Worm (Caenorhabditis elegans) whole organism, dauer: ENCODE results near the gene C16D9.6.

Experiments
- unc-62 ChIP-seq: sonication (generic microtip); optimal IDR thresholded peaks from 2 replicates; lab custom pipeline; 2017; ENCODE audit warnings: missing biosample characterization, missing genetic modification reagents, missing genetic modification characterization

C16D9.6 gene

DNA sequence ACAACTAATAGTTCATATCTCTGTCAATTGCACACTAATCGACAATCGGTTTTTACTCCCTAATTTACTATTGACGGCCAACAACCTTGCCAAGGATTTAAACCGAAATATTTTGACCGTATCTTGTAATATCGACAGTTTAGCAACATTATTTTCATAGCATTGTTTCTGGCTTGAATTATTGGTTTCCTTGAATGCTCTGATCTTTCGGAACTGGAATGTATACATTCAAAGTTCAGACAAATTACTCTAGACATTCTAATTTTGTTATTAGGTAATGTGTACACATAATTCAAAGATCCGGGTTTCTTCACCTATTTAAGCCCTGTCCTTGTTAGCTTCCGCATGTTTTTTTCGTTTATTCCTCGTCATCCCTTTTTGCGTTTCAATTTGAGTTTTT lies 13.8 kb upstream of the C16D9.6 start, which contains the start of gene C16D9.9:
Gene C16D9.9, plus strand, starts transcription at position 301 of the 400 bp plus-strand sequence.
- no peak for TF ChIP-seq unc-62 (GFP tag; lab: Kevin White, UChicago)

DNA sequence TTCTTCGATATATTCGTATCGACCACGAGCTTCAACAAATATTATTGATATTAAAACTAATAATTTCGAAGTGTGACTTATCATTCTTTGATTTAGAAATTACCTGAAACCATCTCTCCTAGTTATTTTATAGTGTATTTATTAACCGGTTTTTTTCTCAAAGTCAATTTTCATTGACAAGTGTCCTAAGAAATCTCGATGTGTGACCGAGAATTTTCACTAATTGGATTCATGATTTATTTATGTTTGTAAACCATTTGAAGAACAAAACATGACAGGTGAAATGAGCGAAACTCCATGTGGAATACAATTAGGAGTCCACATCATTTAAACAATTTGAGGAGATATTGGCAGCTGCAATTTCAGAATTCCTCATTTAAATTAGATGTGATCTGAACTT lies 13.4 kb upstream of the C16D9.6 start, which contains the start of gene C16D9.8:
Gene C16D9.8, minus strand, starts transcription at position 101 of the 400 bp plus-strand sequence.
- TF ChIP-seq unc-62 (GFP tag; lab: Kevin White, UChicago): no peak

DNA sequence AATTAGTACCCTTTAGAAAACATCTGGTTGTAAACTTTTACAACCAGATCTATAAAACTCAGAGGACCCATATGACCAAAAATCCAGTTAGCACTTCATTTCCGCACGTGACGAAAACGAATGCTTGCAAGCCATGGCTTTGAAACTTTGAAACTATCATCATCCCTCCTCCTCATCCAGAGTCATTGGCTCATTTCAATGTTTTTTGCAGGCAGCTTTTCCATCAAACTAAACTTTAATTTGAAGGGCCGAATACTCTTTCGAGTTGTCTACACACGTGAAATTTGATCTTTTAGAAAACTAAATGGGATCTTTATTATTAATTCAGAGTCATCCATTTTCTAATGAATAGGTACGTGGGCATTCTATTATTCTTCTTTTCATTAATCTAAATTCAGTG lies 12.1 kb upstream of the C16D9.6 start:
- TF ChIP-seq unc-62 (GFP tag; lab: Kevin White, UChicago): no peak

DNA sequence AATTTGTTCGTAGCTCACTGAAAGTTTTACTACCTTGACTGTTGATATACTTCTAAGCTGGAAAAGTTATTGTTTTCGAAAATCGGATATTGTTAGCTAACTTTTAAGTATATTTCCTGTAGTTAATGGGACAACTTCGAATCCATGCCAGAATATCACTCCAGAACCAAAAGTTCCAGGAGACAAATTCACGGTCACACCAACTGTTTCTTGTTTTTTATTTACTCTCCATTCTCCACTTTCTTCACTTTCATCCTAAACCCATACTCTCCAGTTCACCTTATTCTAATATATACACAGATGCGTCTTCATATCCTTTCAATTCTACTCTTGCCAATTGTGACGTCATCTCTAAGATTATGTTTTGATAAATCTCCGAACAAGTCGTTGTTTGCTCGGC lies 8.9 kb upstream of the C16D9.6 start, which contains the start of gene C16D9.1:
Gene C16D9.1, plus strand, starts transcription at position 301 of the 400 bp plus-strand sequence.
- no peak for TF ChIP-seq unc-62 (GFP tag; lab: Kevin White, UChicago)

DNA sequence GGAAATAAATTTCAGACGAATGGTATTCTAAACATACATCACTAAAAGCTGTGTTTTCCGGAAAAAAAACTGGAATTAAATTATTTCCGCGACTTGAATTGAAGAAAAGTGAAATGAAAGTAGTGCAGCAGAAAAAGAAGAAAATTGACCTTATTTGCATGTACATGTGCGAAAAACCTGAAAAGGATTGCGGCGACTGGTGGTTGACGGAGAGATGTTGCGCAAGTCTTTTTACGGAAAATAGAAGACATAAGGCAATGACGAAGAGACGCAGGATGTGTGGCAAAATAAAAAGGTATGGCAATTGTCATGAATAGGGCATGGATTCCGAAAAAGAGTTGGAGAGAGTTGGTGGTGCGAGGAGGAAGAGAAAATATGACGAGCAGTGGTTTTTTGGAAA lies 4.9 kb upstream of the C16D9.6 start:
- TF ChIP-seq unc-62 (GFP tag; lab: Kevin White, UChicago): no peak

DNA sequence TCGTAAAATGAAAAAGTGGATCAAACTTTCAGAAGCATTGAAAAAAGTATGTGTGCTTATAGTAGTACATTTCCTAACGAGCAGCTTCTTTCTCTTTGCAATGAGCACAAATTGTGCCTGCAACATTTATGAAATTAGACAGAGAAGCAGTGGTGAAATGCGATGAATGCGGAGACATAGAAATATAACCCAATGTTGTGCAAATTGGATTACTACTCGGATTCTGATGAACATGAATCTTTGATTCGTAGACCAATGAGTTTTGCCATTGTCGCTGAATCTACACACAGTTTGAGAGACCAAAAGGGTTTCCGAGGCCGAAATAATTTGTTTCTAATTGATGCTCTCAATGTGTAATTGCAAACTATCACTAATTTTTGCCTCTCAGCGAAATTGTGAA lies 3.8 kb upstream of the C16D9.6 start:
- TF ChIP-seq unc-62 (GFP tag; lab: Kevin White, UChicago): no peak

DNA sequence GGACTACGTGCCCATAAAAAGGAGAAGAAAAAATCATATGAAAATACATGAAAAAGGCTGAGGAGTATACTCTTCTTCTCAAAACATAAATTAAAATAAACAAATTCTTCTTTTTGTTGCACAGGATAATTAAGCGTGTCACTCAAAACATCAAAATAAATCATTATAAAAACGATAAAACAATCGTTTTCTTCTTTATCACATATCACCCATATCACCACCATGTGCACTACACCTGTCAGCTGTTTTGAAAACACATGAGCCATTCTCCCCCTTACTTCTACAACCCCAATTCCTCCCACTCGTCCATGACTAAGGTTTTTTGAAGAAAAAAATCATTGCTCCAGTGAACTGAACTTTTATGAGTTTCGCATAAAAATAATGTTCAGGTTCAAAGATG lies 2.4 kb upstream of the C16D9.6 start:
- TF ChIP-seq unc-62 (GFP tag; lab: Kevin White, UChicago): no peak

DNA sequence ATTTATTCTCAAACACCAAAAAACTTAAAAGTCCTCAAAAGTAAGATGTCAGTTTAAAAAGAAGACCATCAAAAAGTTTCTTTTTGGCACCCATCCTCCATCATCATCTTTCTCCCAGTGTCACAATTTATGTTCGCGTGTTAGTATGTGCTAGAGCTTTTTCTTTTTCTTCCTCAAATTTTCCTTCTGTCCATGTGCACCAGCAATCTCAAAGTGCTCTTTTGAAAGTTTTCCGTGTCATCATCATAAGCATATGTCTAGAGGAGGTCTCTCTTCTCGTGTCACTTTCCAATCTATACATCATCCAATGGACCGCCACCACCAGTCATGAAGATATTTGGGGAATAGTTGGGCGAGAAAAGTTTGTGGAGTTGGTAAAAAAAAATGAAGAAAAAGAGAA lies 967 bp upstream of the C16D9.6 start:
- TF ChIP-seq unc-62 (GFP tag; lab: Kevin White, UChicago): no peak

DNA sequence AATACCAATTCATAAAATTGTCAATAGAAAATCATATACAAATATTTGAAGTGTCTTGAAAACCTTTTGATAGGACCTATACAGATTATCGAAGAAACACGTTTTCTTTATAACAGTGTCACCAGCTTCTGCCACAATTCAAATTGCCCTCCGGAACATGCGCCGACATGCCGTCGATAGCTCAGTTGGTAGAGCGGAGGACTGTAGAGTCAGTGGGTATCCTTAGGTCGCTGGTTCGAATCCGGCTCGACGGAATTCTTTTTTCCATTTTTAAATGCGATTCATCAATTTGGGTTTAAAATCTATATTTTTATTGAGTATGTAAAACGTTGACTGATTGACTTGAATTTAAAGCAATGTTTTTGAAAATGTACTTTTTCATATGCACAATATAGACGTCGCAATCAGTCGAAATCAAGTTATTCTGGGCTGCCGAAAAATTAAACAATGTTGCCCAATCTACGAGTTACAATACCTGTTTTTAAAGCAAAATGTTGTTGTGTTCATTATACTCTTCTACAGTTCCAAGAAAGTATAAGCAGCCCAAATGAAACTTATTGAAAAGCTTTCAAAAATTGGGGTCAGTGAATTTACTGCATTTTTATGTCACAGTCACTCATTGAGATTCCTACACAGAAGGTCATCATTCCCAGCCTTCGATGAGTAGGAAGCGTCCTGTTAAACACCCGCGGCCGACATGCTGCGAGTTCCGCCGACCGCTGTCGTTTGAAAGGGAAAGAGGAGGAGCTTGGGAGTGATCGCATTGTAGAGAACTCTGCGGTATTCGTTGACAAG lies 2.6 kb downstream of the C16D9.6 start:
- no peak for TF ChIP-seq unc-62 (GFP tag; lab: Kevin White, UChicago)

DNA sequence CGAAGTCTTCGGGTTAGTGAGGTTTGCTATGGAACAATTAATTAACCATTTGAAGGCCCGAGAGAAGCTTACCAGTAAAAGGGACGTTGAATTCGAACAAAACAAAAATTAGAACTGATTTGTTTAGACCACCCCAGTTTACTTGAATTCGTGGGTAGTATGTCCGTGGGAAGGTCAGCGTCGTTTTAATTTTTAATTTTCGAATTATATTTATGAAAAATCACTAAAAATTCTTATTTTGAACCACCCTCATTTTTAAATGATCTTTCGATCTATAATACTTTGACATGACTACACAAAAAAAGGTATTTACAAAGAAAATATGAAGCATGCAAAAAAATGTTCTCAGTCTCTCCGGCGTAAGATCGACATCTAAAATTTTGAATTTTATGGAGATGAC lies 4.7 kb downstream of the C16D9.6 start, which contains the start of gene C16D9.5:
Gene C16D9.5, minus strand, starts transcription at position 101 of the 400 bp plus-strand sequence.
- no peak for TF ChIP-seq unc-62 (GFP tag; lab: Kevin White, UChicago)

DNA sequence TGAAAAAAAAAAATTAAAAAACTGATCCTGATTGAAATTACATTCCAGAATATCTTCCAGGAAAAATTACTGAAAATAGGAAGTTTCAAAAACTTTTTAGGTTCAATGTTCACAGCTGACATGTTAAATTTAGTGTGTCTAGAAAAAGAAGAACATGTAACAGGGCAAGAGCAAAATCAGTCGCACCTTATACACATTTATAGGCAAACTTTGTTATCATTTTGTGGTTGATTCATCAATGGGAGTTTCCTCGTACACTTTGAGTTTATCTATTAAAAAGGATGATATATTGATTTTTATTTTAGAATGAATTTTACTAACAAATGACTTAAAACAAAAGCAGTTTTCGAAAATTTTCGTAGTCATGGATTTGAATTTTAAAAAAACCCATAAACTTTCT lies 6.9 kb downstream of the C16D9.6 start:
- no peak for TF ChIP-seq unc-62 (GFP tag; lab: Kevin White, UChicago)

DNA sequence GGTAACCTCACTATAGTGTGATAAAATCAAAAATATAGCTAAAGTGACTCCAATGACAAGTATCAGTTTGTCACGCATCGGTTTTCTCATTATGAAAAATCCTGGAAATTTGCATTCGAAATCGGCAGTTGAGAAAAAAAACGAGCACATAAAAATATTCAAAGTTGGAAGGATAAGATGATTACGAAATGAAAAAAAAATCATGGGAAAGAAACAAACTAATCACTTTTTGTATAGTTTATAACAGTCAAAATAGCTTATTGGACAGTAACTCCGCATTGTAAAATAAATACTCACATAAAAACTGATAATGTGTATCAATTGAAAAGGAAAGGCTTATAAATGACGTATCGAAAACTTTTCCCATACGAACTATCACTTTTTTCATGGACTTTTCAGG lies 7.3 kb downstream of the C16D9.6 start, which contains the start of gene C16D9.4:
Gene C16D9.4, minus strand, starts transcription at position 101 of the 400 bp plus-strand sequence.
- TF ChIP-seq unc-62 (GFP tag; lab: Kevin White, UChicago): no peak

DNA sequence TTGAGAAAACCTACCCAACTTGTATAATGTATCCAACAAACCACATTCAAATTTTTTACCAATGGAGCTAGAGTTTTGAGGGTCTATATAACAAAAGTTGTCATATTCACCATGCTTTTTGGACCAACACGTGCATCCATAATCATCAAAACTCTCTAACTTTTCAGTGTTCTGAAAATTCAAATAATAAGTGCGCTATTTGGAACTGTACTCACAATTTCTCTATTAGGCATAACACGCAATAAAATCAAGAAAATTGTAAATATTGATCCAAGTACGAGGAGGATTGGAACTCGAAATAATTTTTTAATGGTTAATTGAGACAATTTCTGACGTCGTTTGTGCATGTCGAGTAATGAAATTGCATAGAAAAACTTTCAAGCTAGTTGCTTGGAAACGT lies 10.2 kb downstream of the C16D9.6 start, which contains the start of gene C16D9.3:
Gene C16D9.3, minus strand, starts transcription at position 101 of the 400 bp plus-strand sequence.
- no peak for TF ChIP-seq unc-62 (GFP tag; lab: Kevin White, UChicago)

DNA sequence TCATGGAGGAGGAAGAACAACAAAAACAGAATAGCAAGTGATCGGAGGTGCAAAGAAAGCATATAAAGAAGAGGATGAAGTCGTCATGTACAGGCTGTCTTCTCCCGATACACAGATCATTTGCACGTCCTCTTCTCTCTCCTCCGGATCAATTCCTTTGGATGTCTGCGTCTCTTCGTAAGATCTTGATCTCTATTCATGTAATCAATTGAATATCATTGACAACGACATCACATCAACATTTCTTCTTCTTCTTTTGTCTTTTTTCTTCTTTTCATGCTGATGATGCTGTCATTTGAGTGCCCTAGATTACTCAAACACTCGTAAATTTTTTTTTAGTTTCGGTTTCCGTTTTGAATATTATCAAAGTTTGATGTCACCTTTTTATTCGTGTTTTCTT lies 11.8 kb downstream of the C16D9.6 start, which contains the start of gene rol-3:
Gene rol-3, minus strand, starts transcription at position 120 of the 400 bp plus-strand sequence.
- no peak for TF ChIP-seq unc-62 (GFP tag; lab: Kevin White, UChicago)

DNA sequence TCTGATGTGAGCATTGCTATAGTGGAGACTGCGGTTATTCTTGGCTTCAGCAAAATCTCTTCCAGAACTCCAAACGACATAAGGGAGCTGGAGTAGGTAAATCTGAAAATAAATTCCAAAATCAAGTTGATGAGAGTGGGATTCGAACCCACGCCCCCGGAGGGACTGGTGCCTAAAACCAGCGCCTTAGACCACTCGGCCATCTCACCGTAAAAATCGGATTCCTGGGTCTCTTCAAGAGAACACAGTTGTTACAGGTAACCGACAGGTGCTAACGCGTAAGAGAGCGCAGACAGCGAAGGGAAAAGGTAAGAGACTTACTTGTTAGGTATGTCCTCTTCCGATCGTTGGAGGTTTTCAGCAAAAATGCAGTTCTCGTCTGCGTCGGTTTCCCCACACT lies 14.8 kb downstream of the C16D9.6 start:
- no peak for TF ChIP-seq unc-62 (GFP tag; lab: Kevin White, UChicago)

DNA sequence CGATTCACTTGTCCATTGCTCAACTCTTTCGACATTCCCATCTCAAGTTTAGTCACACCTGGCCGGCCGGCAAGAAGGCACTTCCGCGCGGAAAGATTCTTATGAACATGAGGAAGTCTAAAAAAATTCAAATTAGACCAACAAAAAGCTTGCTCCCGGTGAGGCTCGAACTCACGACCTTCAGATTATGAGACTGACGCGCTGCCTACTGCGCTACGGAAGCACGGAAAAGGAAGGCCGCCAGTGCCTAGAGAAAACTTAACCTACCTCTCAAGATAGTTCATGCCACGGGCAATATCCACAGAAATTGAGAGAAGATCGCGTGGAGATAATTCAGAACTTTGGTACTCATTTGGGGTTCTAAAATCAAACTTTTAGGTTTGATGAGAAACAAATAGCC lies 20.1 kb downstream of the C16D9.6 start:
- no peak for TF ChIP-seq unc-62 (GFP tag; lab: Kevin White, UChicago)

DNA sequence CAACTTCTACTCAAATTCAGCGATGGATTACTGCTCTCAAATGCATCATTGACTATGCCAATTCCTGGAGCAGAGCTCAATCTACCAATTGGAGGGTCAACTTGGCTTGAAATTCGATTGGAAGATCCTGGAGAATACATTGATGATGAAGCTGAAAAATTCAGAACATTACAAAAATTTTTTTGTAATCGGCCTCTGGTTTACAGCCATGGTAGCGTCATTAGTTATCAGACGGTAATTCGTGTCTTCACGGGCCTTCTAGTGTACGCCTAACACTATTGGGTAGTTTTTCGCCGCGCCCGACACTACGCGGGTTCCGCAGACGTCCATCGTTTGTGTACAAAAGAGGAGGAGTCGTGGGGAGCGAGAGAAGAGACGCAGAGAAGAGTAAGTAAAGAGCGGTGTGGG lies 21.4 kb downstream of the C16D9.6 start:
- TF ChIP-seq unc-62 (GFP tag; lab: Kevin White, UChicago): no peak
